Fruit fly (Drosophila melanogaster) Kc167 (cell line): ENCODE results near the gene CG5958.

ENCODE experiments used
- Myc ChIP-seq: fragments of >200 bp; optimal IDR thresholded peaks from 2 replicates; lab custom pipeline; 2017; ENCODE audit warnings: missing external identifiers
- insv ChIP-seq: fragments of >200 bp; optimal IDR thresholded peaks from 3 replicates; lab custom pipeline; 2018; ENCODE audit warnings: missing external identifiers
- psq ChIP-seq: fragments of >200 bp; optimal IDR thresholded peaks from 2 replicates; lab custom pipeline; 2017; ENCODE audit warnings: missing external identifiers
- ttk ChIP-seq: sonication (Bioruptor generic); optimal IDR thresholded peaks from 2 replicates; lab custom pipeline; 2017; ENCODE audit warnings: missing external identifiers

dm6 chr2L:7431861-7432601, 1.3 kb downstream of the CG5958 start:
- TF ChIP-seq ttk = no peak
- TF ChIP-seq insv (lab: Kevin White, UChicago) = no peak
- no peak for TF ChIP-seq Myc (lab: Kevin White, UChicago)
- no peak for TF ChIP-seq psq (lab: Kevin White, UChicago)
